Worm (Caenorhabditis elegans) whole organism, young adult: ENCODE results near the gene arl-5.

Source experiments
- egl-44 ChIP-seq: fragments of 200-800 bp; sonication (Bioruptor generic); IDR thresholded peaks from 2 replicates; pipeline ENCODE4 v1.3.6; 2022; ENCODE audit warnings: missing genetic modification reagents, missing genetic modification characterization, missing compliant biosample characterization
- ets-4 ChIP-seq: fragments of 200-800 bp; sonication (Bioruptor generic); optimal IDR thresholded peaks from 2 replicates; lab custom pipeline; 2018; ENCODE audit warnings: mild to moderate bottlenecking, missing genetic modification characterization, missing compliant biosample characterization

ce11 chrIII:9827163-9827951 is 4.3 kb downstream of the arl-5 start, which contains the start of the genes ZK632.10 and ZK632.11:
- no peak for TF ChIP-seq ets-4 (GFP tag; lab: Kevin White, UChicago)
- TF ChIP-seq egl-44 (GFP tag; lab: Robert Waterston, UW): no peak
